Worm (Caenorhabditis elegans) whole organism, L4 larva: ENCODE measurements around the gene R13D7.2.

Experiments
- F49E8.2 ChIP-seq: sonication (generic microtip); optimal IDR thresholded peaks from 2 replicates; lab custom pipeline; 2016; ENCODE audit warnings: missing compliant biosample characterization, mild to moderate bottlenecking, missing genetic modification characterization, borderline replicate concordance
- R02D3.7 ChIP-seq: fragments of 150-350 bp; sonication (generic microtip); optimal IDR thresholded peaks from 3 replicates; lab custom pipeline; 2014; ENCODE audit warnings: missing biosample characterization, missing genetic modification characterization
- T20F7.1 ChIP-seq: fragments of 200-800 bp; sonication (Bioruptor generic); optimal IDR thresholded peaks from 2 replicates; lab custom pipeline; 2018; ENCODE audit warnings: mild to moderate bottlenecking, missing genetic modification characterization, missing compliant biosample characterization
- T26A8.4 ChIP-seq: fragments of 200-800 bp; sonication (Bioruptor generic); IDR thresholded peaks from 2 replicates; pipeline ENCODE4 v1.3.6; 2022; ENCODE audit warnings: missing genetic modification characterization, missing compliant biosample characterization
- Y105C5A.15 ChIP-seq: fragments of 200-800 bp; sonication (Bioruptor generic); IDR thresholded peaks from 2 replicates; pipeline ENCODE4 v1.3.6; 2022; ENCODE audit warnings: missing genetic modification characterization, missing compliant biosample characterization
- Y75B8A.6 ChIP-seq: fragments of 200-800 bp; sonication (Bioruptor generic); IDR thresholded peaks from 2 replicates; pipeline ENCODE4 v1.3.6; 2022; ENCODE audit warnings: missing genetic modification reagents, missing genetic modification characterization, missing compliant biosample characterization
- aha-1 ChIP-seq: fragments of 150-350 bp; peaks from one replicate; lab custom pipeline; 2014; ENCODE audit warnings: missing biosample characterization, missing genetic modification characterization
- ama-1 ChIP-seq: fragments of 150-350 bp; optimal IDR thresholded peaks from 2 replicates; lab custom pipeline; 2014; ENCODE audit warnings: inconsistent platforms, mixed read lengths
- attf-4 ChIP-seq: sonication (generic microtip); optimal IDR thresholded peaks from 3 replicates; lab custom pipeline; 2017; ENCODE audit warnings: missing biosample characterization, missing genetic modification characterization
- ceh-44 ChIP-seq: fragments of 200-800 bp; sonication (Bioruptor generic); IDR thresholded peaks from 2 replicates; pipeline ENCODE4 v1.3.6; 2022; ENCODE audit warnings: missing genetic modification reagents, missing genetic modification characterization, missing compliant biosample characterization
- dmd-8 ChIP-seq: fragments of 200-800 bp; sonication (Bioruptor generic); IDR thresholded peaks from 2 replicates; pipeline ENCODE4 v1.3.6; 2022; ENCODE audit warnings: missing genetic modification characterization, missing compliant biosample characterization
- dpl-1 ChIP-seq: fragments of 150-350 bp; optimal IDR thresholded peaks from 2 replicates; lab custom pipeline; 2014; ENCODE audit warnings: missing biosample characterization, missing genetic modification reagents, missing genetic modification characterization
- duxl-1 ChIP-seq: sonication (generic microtip); optimal IDR thresholded peaks from 2 replicates; lab custom pipeline; 2016; ENCODE audit warnings: mild to moderate bottlenecking, missing genetic modification characterization, moderate library complexity, missing compliant biosample characterization; ENCODE audit not compliant: poor library complexity
- dve-1 ChIP-seq: sonication (generic microtip); optimal IDR thresholded peaks from 2 replicates; lab custom pipeline; 2017; ENCODE audit warnings: antibody characterized with exemption, mild to moderate bottlenecking, missing genetic modification characterization, missing compliant biosample characterization; ENCODE audit not compliant: insufficient read depth
- gei-8 ChIP-seq: fragments of 200-800 bp; sonication (Bioruptor generic); optimal IDR thresholded peaks from 2 replicates; lab custom pipeline; 2018; ENCODE audit warnings: mild to moderate bottlenecking, missing genetic modification characterization, missing compliant biosample characterization
- hif-1 ChIP-seq, 2 experiments: sonication (generic microtip); optimal IDR thresholded peaks; 2 replicates each; lab custom pipeline; 2016 to 2017; ENCODE audit warnings: missing compliant biosample characterization in 2 of 2, missing genetic modification characterization in 2 of 2, missing genetic modification reagents in 2 of 2, missing genotype in 2 of 2, mild to moderate bottlenecking in 1 of 2
- hlh-11 ChIP-seq: fragments of 200-800 bp; sonication (Bioruptor generic); optimal IDR thresholded peaks from 2 replicates; lab custom pipeline; 2018; ENCODE audit warnings: mild to moderate bottlenecking, missing genetic modification characterization, missing compliant biosample characterization
- hlh-30 ChIP-seq: sonication (generic microtip); optimal IDR thresholded peaks from 2 replicates; lab custom pipeline; 2017; ENCODE audit warnings: antibody characterized with exemption, mild to moderate bottlenecking, missing genetic modification characterization, missing compliant biosample characterization; ENCODE audit not compliant: insufficient read depth
- jun-1 ChIP-seq: fragments of 150-350 bp; optimal IDR thresholded peaks from 2 replicates; lab custom pipeline; 2014; ENCODE audit warnings: missing biosample characterization, missing genetic modification reagents, missing genetic modification characterization
- lin-15B ChIP-seq: fragments of 150-350 bp; sonication (generic microtip); optimal IDR thresholded peaks from 3 replicates; lab custom pipeline; 2014; ENCODE audit warnings: missing biosample characterization, missing genetic modification characterization
- lin-39 ChIP-seq: fragments of 150-350 bp; optimal IDR thresholded peaks from 2 replicates; lab custom pipeline; 2014; ENCODE audit warnings: missing biosample characterization, missing genetic modification reagents, missing genetic modification characterization
- lsy-2 ChIP-seq, 2 experiments: fragments of 150-350 bp in 1 of 2; sonication (generic microtip) in 1 of 2; optimal IDR thresholded peaks; 2 replicates each; lab custom pipeline; 2014 to 2017; ENCODE audit warnings: missing biosample characterization in 2 of 2, missing genetic modification characterization in 2 of 2
- mdl-1 ChIP-seq, 2 experiments: fragments of 150-350 bp in 1 of 2; sonication (generic microtip) in 1 of 2; optimal IDR thresholded peaks; 2 replicates each; lab custom pipeline; 2014 to 2017; ENCODE audit warnings: missing biosample characterization in 2 of 2, missing genetic modification characterization in 2 of 2
- mdt-29 ChIP-seq: fragments of 200-800 bp; sonication (Bioruptor generic); IDR thresholded peaks from 2 replicates; pipeline ENCODE4 v1.3.6; 2022; ENCODE audit warnings: missing genetic modification reagents, missing genetic modification characterization, missing compliant biosample characterization
- mep-1 ChIP-seq: fragments of 150-350 bp; sonication (generic microtip); optimal IDR thresholded peaks from 3 replicates; lab custom pipeline; 2014; ENCODE audit warnings: missing biosample characterization, missing genetic modification characterization
- mes-2 ChIP-seq: sonication (generic microtip); optimal IDR thresholded peaks from 2 replicates; lab custom pipeline; 2016; ENCODE audit warnings: missing genotype, mild to moderate bottlenecking, missing genetic modification characterization, missing compliant biosample characterization; ENCODE audit not compliant: poor library complexity, severe bottlenecking
- mxl-2 ChIP-seq: fragments of 200-800 bp; sonication (Bioruptor generic); conservative IDR thresholded peaks from 2 replicates; pipeline ENCODE4 v1.3.6; 2022; ENCODE audit warnings: missing genetic modification reagents, missing genetic modification characterization, missing compliant biosample characterization
- mxl-3 ChIP-seq: fragments of 200-800 bp; sonication (Bioruptor generic); optimal IDR thresholded peaks from 2 replicates; lab custom pipeline; 2018; ENCODE audit warnings: mild to moderate bottlenecking, missing genetic modification characterization, missing compliant biosample characterization
- nhr-102 ChIP-seq: sonication (generic microtip); optimal IDR thresholded peaks from 2 replicates; lab custom pipeline; 2016; ENCODE audit warnings: mild to moderate bottlenecking, missing genetic modification characterization, moderate library complexity, missing compliant biosample characterization
- nhr-28 ChIP-seq: fragments of 150-350 bp; optimal IDR thresholded peaks from 2 replicates; lab custom pipeline; 2014; ENCODE audit warnings: missing biosample characterization, missing genetic modification characterization
- nhr-41 ChIP-seq: fragments of 200-800 bp; sonication (Bioruptor generic); IDR thresholded peaks from 2 replicates; pipeline ENCODE4 v1.3.6; 2022; ENCODE audit warnings: missing genetic modification reagents, missing genetic modification characterization, missing compliant biosample characterization
- nhr-48 ChIP-seq: sonication (generic microtip); optimal IDR thresholded peaks from 2 replicates; lab custom pipeline; 2016; ENCODE audit warnings: mild to moderate bottlenecking, missing genetic modification characterization, missing compliant biosample characterization
- nhr-6 ChIP-seq: fragments of 150-350 bp; optimal IDR thresholded peaks from 2 replicates; lab custom pipeline; 2014; ENCODE audit warnings: missing biosample characterization, missing genetic modification characterization
- nhr-76 ChIP-seq: fragments of 150-350 bp; optimal IDR thresholded peaks from 2 replicates; lab custom pipeline; 2014; ENCODE audit warnings: missing biosample characterization, missing genetic modification characterization
- nhr-77 ChIP-seq: fragments of 150-350 bp; optimal IDR thresholded peaks from 2 replicates; lab custom pipeline; 2014; ENCODE audit warnings: missing biosample characterization, missing genetic modification characterization
- pha-4 ChIP-seq, 2 experiments: fragments of 150-350 bp in 1 of 2; fragments of 200-800 bp in 1 of 2; sonication (Bioruptor generic) in 1 of 2; IDR thresholded peaks in 1 of 2; optimal IDR thresholded peaks in 1 of 2; 2 replicates each; pipeline versions ENCODE4 v1.3.6 to Lab custom; 2014 to 2022; ENCODE audit warnings: missing genetic modification characterization in 2 of 2, missing genetic modification reagents in 2 of 2, missing biosample characterization in 1 of 2, missing compliant biosample characterization in 1 of 2
- sdz-12 ChIP-seq: fragments of 200-800 bp; sonication (Bioruptor generic); optimal IDR thresholded peaks from 2 replicates; lab custom pipeline; 2018; ENCODE audit warnings: mild to moderate bottlenecking, missing genetic modification characterization, missing compliant biosample characterization
- set-16 ChIP-seq: fragments of 200-800 bp; sonication (Bioruptor generic); IDR thresholded peaks from 2 replicates; pipeline ENCODE4 v1.3.6; 2022; ENCODE audit warnings: missing genetic modification reagents, missing genetic modification characterization, missing compliant biosample characterization
- snpc-1.2 ChIP-seq: fragments of 200-800 bp; sonication (Bioruptor generic); IDR thresholded peaks from 2 replicates; pipeline ENCODE4 v1.3.6; 2022; ENCODE audit warnings: missing genetic modification reagents, missing genetic modification characterization, missing compliant biosample characterization
- snpc-4 ChIP-seq: fragments of 150-350 bp; optimal IDR thresholded peaks from 2 replicates; lab custom pipeline; 2014; ENCODE audit warnings: missing biosample characterization, missing genetic modification characterization
- spr-1 ChIP-seq: sonication (generic microtip); optimal IDR thresholded peaks from 2 replicates; lab custom pipeline; 2016; ENCODE audit warnings: mild to moderate bottlenecking, missing genetic modification characterization, missing compliant biosample characterization
- spr-3 ChIP-seq: fragments of 200-800 bp; sonication (Bioruptor generic); optimal IDR thresholded peaks from 2 replicates; lab custom pipeline; 2018; ENCODE audit warnings: mild to moderate bottlenecking, missing genetic modification characterization, missing compliant biosample characterization
- tag-97 ChIP-seq: fragments of 200-800 bp; sonication (Bioruptor generic); IDR thresholded peaks from 2 replicates; pipeline ENCODE4 v1.3.6; 2022; ENCODE audit warnings: missing genetic modification characterization, missing compliant biosample characterization
- unc-39 ChIP-seq: sonication (generic microtip); optimal IDR thresholded peaks from 2 replicates; lab custom pipeline; 2017; ENCODE audit warnings: missing biosample characterization, missing genetic modification characterization
- unc-62 ChIP-seq, 3 experiments: fragments of 150-350 bp in 1 of 3; sonication (generic microtip); optimal IDR thresholded peaks in 2 of 3; peaks in 1 of 3; 1 replicate in 1 of 3; 2 replicates in 2 of 3; lab custom pipeline; 2014 to 2017; ENCODE audit warnings: missing biosample characterization in 3 of 3, missing genetic modification characterization in 3 of 3, missing genetic modification reagents in 3 of 3, missing genotype in 1 of 3
- zag-1 ChIP-seq: fragments of 150-350 bp; optimal IDR thresholded peaks from 2 replicates; lab custom pipeline; 2014; ENCODE audit warnings: missing biosample characterization, missing genetic modification characterization
- zfp-3 ChIP-seq: fragments of 200-800 bp; sonication (Bioruptor generic); conservative IDR thresholded peaks from 2 replicates; pipeline ENCODE4 v1.3.6; 2022; ENCODE audit warnings: missing genetic modification reagents, missing genetic modification characterization, missing compliant biosample characterization
- zip-11 ChIP-seq: fragments of 200-800 bp; sonication (Bioruptor generic); IDR thresholded peaks from 2 replicates; pipeline ENCODE4 v1.3.6; 2022; ENCODE audit warnings: missing genetic modification characterization, missing compliant biosample characterization

Gene R13D7.2

ce11 chrV:7436911-7437310 is 27.2 kb downstream of the R13D7.2 start:
- TF ChIP-seq lin-15B (tag; lab: Kevin White, UChicago) (no peak), mxl-3 (peak; percentile 34), nhr-41 (no peak; the same call in 1 of the 2 replicates), unc-39 (tag; lab: Kevin White, UChicago) (no peak), unc-62 (GFP tag; optimal IDR thresholded peaks at IDR 0.05 in 1 of 2; lab: Kevin White, UChicago) (peak in 1 of 2 experiments; percentile 8), unc-62 (tag; optimal IDR thresholded peaks at IDR 0.05; lab: Kevin White, UChicago) (no peak), nhr-102 (tag; lab: Kevin White, UChicago) (peak; percentile 1), mdt-29 (0 out of 2 replicates have a peak, but pooled peaks have one; percentile 7), zfp-3 (peak; percentile 63; the same call in 1 of the 2 replicates), mep-1 (peak; percentile 50), dve-1 (tag; lab: Kevin White, UChicago) (peak; percentile 34), dpl-1 (GFP tag; lab: Kevin White, UChicago) (peak; percentile 4), jun-1 (tag; lab: Kevin White, UChicago) (no peak), hlh-30 (peak; percentile 84), lsy-2 (tag; optimal IDR thresholded peaks at IDR 0.05; lab: Kevin White, UChicago) (peak in 1 of 2 experiments; percentile 41), nhr-28 (tag; lab: Kevin White, UChicago) (peak; percentile 64), Y105C5A.15 (no peak), ama-1 (lab: Kevin White, UChicago) (peak; percentile 91), hlh-11 (tag; lab: Kevin White, UChicago) (peak; percentile 73), aha-1 (tag; lab: Kevin White, UChicago) (peak; percentile 66), nhr-76 (tag; lab: Kevin White, UChicago) (no peak), snpc-4 (tag; lab: Kevin White, UChicago) (no peak), duxl-1 (tag; lab: Kevin White, UChicago) (peak; percentile 13), T20F7.1 (no peak), mdl-1 (tag; optimal IDR thresholded peaks at IDR 0.05; lab: Kevin White, UChicago) (peak; percentile 8 to 73), Y75B8A.6 (0 out of 2 replicates have a peak, but pooled peaks have one; percentile 44)

- no peak for TF ChIP-seq dve-1 (tag; lab: Kevin White, UChicago)
- peak in 1 of 2 experiments; percentile 16 for TF ChIP-seq lsy-2 (tag; optimal IDR thresholded peaks at IDR 0.05; lab: Kevin White, UChicago)
- peak; percentile 16 for TF ChIP-seq mxl-3
- no peak for TF ChIP-seq zip-11 (GFP tag; lab: Robert Waterston, UW)
- TF ChIP-seq set-16 (GFP tag; lab: Robert Waterston, UW): 0 out of 2 replicates have a peak, but pooled peaks have one; percentile 12
- TF ChIP-seq mdl-1 (tag; optimal IDR thresholded peaks at IDR 0.05; lab: Kevin White, UChicago): peak in 1 of 2 experiments; percentile 22
- peak; percentile 23 for TF ChIP-seq mes-2
- TF ChIP-seq spr-1: no peak
- TF ChIP-seq snpc-4 (tag; lab: Kevin White, UChicago): no peak
- TF ChIP-seq ceh-44 (GFP tag; lab: Robert Waterston, UW): no peak
- TF ChIP-seq R02D3.7: no peak
- TF ChIP-seq nhr-102 (tag; lab: Kevin White, UChicago): no peak
- no peak for TF ChIP-seq sdz-12
- peak in 1 of 2 experiments; percentile 3 for TF ChIP-seq hif-1 (tag; optimal IDR thresholded peaks at IDR 0.05; lab: Kevin White, UChicago)
- no peak for TF ChIP-seq T26A8.4 (GFP tag; lab: Robert Waterston, UW)
- TF ChIP-seq attf-4 (tag; lab: Kevin White, UChicago): no peak
- no peak for TF ChIP-seq mxl-2
- no peak for TF ChIP-seq spr-3 (GFP tag; lab: Kevin White, UChicago)
- TF ChIP-seq nhr-48 (tag; lab: Kevin White, UChicago): no peak
- TF ChIP-seq tag-97 (GFP tag; lab: Robert Waterston, UW): no peak
- TF ChIP-seq lin-39 (tag; lab: Kevin White, UChicago): no peak
- no peak for TF ChIP-seq nhr-41
- TF ChIP-seq gei-8 (GFP tag; lab: Kevin White, UChicago): no peak
- TF ChIP-seq mep-1: no peak
- TF ChIP-seq pha-4 (GFP tag; IDR thresholded peaks at IDR 0.05; lab: Robert Waterston, UW): no peak
- TF ChIP-seq pha-4 (tag; optimal IDR thresholded peaks at IDR 0.05; lab: Kevin White, UChicago): no peak
- peak; percentile 2 for TF ChIP-seq nhr-6
- TF ChIP-seq dmd-8 (GFP tag; lab: Robert Waterston, UW): no peak
- no peak for TF ChIP-seq F49E8.2
- no peak for TF ChIP-seq nhr-77 (tag; lab: Kevin White, UChicago)
- TF ChIP-seq zfp-3: no peak
- no peak for TF ChIP-seq zag-1 (tag; lab: Kevin White, UChicago)
- TF ChIP-seq snpc-1.2: no peak
- no peak for TF ChIP-seq ama-1 (lab: Kevin White, UChicago)
Measured at ce11 chrV:7437538-7437937, 27.8 kb downstream of the R13D7.2 start, which contains the start of gene F25E5.9. Gene F25E5.9 (minus strand): TSS chrV:7437919.
